Fruit fly (Drosophila melanogaster) whole organism, wandering third instar larva: Measurements from ENCODE around the gene Mocs2B.

Experiments used
- CG9705 ChIP-seq: fragments of 200-800 bp; sonication (Bioruptor generic); optimal IDR thresholded peaks from 2 replicates; lab custom pipeline; 2018; ENCODE audit warnings: missing biosample characterization, mild to moderate bottlenecking, missing genetic modification characterization
- Hr78 ChIP-seq: fragments of >200 bp; optimal IDR thresholded peaks from 2 replicates; lab custom pipeline; 2017; ENCODE audit warnings: missing biosample characterization, missing genetic modification characterization
- Hr83 ChIP-seq: fragments of 200-300 bp; sonication (Bioruptor generic); optimal IDR thresholded peaks from 2 replicates; lab custom pipeline; 2016; ENCODE audit warnings: missing biosample characterization, mild to moderate bottlenecking, missing genetic modification characterization, moderate library complexity; ENCODE audit not compliant: poor library complexity, severe bottlenecking
- Jra ChIP-seq: sonication (Bioruptor generic); optimal IDR thresholded peaks from 2 replicates; lab custom pipeline; 2016; ENCODE audit warnings: missing biosample characterization, missing genetic modification characterization
- Mio ChIP-seq: sonication (Bioruptor generic); optimal IDR thresholded peaks from 2 replicates; lab custom pipeline; 2016; ENCODE audit warnings: missing biosample characterization, missing genetic modification characterization
- N ChIP-seq: fragments of >200 bp; optimal IDR thresholded peaks from 2 replicates; lab custom pipeline; 2018; ENCODE audit warnings: missing biosample characterization, missing external identifiers, missing genetic modification characterization
- br ChIP-seq: fragments of 200-800 bp; sonication (Bioruptor generic); optimal IDR thresholded peaks from 2 replicates; lab custom pipeline; 2016; ENCODE audit warnings: missing biosample characterization, missing genetic modification characterization
- ey ChIP-seq: fragments of 200-800 bp; sonication (Bioruptor generic); optimal IDR thresholded peaks from 2 replicates; lab custom pipeline; 2016; ENCODE audit warnings: missing biosample characterization, missing genetic modification characterization
- jim ChIP-seq: fragments of 175-275, 200-325 bp; sonication (Bioruptor generic); optimal IDR thresholded peaks from 2 replicates; lab custom pipeline; 2016; ENCODE audit warnings: missing biosample characterization, mild to moderate bottlenecking, missing genetic modification characterization
- pan ChIP-seq: fragments of >200 bp; optimal IDR thresholded peaks from 2 replicates; lab custom pipeline; 2017
- sv ChIP-seq: fragments of 200-800 bp; sonication (Bioruptor generic); optimal IDR thresholded peaks from 3 replicates; lab custom pipeline; 2016; ENCODE audit warnings: missing biosample characterization, missing genetic modification characterization

DNA sequence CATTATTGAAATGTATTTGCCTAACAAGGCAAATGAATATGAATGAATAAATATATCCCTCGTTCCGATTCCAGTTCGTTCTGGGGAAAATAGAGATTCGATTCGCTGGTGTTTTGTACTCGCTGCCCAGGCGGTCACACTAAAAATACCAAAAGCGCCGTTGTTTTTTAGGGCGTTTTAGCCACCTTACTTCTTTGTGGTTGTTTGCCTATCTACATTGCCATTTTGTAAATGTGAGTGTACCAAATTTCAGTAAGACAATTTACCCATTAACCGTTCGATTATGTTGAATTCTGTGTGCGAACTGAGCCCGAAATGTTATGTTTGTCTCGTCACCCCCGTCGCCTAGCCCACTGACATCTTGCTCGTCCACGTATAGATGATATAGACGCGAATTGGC, 29.7 kb downstream of the Mocs2B start, which contains the start of the genes CG33095 and CG33096:
- TF ChIP-seq pan (lab: Kevin White, UChicago) (no peak), Jra (GFP tag; lab: Kevin White, UChicago) (no peak), CG9705 (GFP tag; lab: Kevin White, UChicago) (no peak), Hr78 (GFP tag; lab: Kevin White, UChicago) (no peak), Hr83 (GFP tag; lab: Kevin White, UChicago) (no peak), sv (GFP tag; lab: Kevin White, UChicago) (no peak), Mio (GFP tag; lab: Kevin White, UChicago) (no peak), jim (GFP tag; lab: Kevin White, UChicago) (no peak), N (GFP tag; lab: Kevin White, UChicago) (no peak), ey (GFP tag; lab: Kevin White, UChicago) (no peak), br (no peak)
